Worm (Caenorhabditis elegans) whole organism, L4 larva: ENCODE results near the gene F26C11.1.
A peak's percentile ranks its signal among the peaks of the same experiment; 100 is the strongest.

Experiments used
- D1046.2 ChIP-seq: fragments of 200-800 bp; sonication (Bioruptor generic); IDR thresholded peaks from 2 replicates; pipeline ENCODE4 v1.3.6; 2022; ENCODE audit warnings: missing genetic modification characterization, missing compliant biosample characterization
- F10B5.3 ChIP-seq: sonication (generic microtip); optimal IDR thresholded peaks from 2 replicates; lab custom pipeline; 2016; ENCODE audit warnings: mild to moderate bottlenecking, missing genetic modification characterization, missing compliant biosample characterization
- F37D6.2 ChIP-seq: sonication (generic microtip); optimal IDR thresholded peaks from 2 replicates; lab custom pipeline; 2016; ENCODE audit warnings: mild to moderate bottlenecking, missing genetic modification characterization, missing compliant biosample characterization
- F44E2.7 ChIP-seq: fragments of 200-800 bp; sonication (Bioruptor generic); IDR thresholded peaks from 2 replicates; pipeline ENCODE4 v2.1.2; 2022; ENCODE audit warnings: missing genetic modification characterization, missing compliant biosample characterization
- T20F7.1 ChIP-seq: fragments of 200-800 bp; sonication (Bioruptor generic); optimal IDR thresholded peaks from 2 replicates; lab custom pipeline; 2018; ENCODE audit warnings: mild to moderate bottlenecking, missing genetic modification characterization, missing compliant biosample characterization
- Y105C5A.15 ChIP-seq: fragments of 200-800 bp; sonication (Bioruptor generic); IDR thresholded peaks from 2 replicates; pipeline ENCODE4 v1.3.6; 2022; ENCODE audit warnings: missing genetic modification characterization, missing compliant biosample characterization
- Y48G9A.11 ChIP-seq: fragments of 200-800 bp; sonication (Bioruptor generic); IDR thresholded peaks from 2 replicates; pipeline ENCODE4 v1.3.6; 2022; ENCODE audit warnings: missing genetic modification reagents, missing genetic modification characterization, missing compliant biosample characterization
- Y5F2A.4 ChIP-seq: fragments of 200-800 bp; sonication (Bioruptor generic); optimal IDR thresholded peaks from 2 replicates; lab custom pipeline; 2018; ENCODE audit warnings: mild to moderate bottlenecking, missing genetic modification characterization, missing compliant biosample characterization
- ZK546.5 ChIP-seq, 2 experiments: sonication (generic microtip); optimal IDR thresholded peaks; 2 replicates each; lab custom pipeline; 2017; ENCODE audit warnings: missing biosample characterization in 2 of 2, missing genetic modification characterization in 2 of 2
- aly-2 ChIP-seq: sonication (generic microtip); optimal IDR thresholded peaks from 2 replicates; lab custom pipeline; 2018; ENCODE audit warnings: missing biosample characterization, missing genetic modification characterization
- ama-1 ChIP-seq: fragments of 150-350 bp; optimal IDR thresholded peaks from 2 replicates; lab custom pipeline; 2014; ENCODE audit warnings: inconsistent platforms, mixed read lengths
- attf-4 ChIP-seq: sonication (generic microtip); optimal IDR thresholded peaks from 3 replicates; lab custom pipeline; 2017; ENCODE audit warnings: missing biosample characterization, missing genetic modification characterization
- ceh-28 ChIP-seq: fragments of 150-350 bp; optimal IDR thresholded peaks from 2 replicates; lab custom pipeline; 2014; ENCODE audit warnings: missing biosample characterization, missing genetic modification reagents, missing genetic modification characterization
- ceh-32 ChIP-seq: sonication (generic microtip); optimal IDR thresholded peaks from 2 replicates; lab custom pipeline; 2016; ENCODE audit warnings: mild to moderate bottlenecking, missing genetic modification characterization, missing compliant biosample characterization; ENCODE audit not compliant: poor library complexity
- ceh-44 ChIP-seq: fragments of 200-800 bp; sonication (Bioruptor generic); IDR thresholded peaks from 2 replicates; pipeline ENCODE4 v1.3.6; 2022; ENCODE audit warnings: missing genetic modification reagents, missing genetic modification characterization, missing compliant biosample characterization
- ceh-62 ChIP-seq: sonication (generic microtip); optimal IDR thresholded peaks from 2 replicates; lab custom pipeline; 2017; ENCODE audit warnings: missing biosample characterization, missing genetic modification characterization
- daf-16 ChIP-seq, 3 experiments: sonication (generic microtip); optimal IDR thresholded peaks; 2 replicates each; lab custom pipeline; 2016 to 2017; ENCODE audit warnings: missing genetic modification characterization in 3 of 3, missing genetic modification reagents in 3 of 3, mild to moderate bottlenecking in 2 of 3, missing compliant biosample characterization in 2 of 3, missing biosample characterization in 1 of 3, moderate library complexity in 1 of 3
- daf-19 ChIP-seq: fragments of 200-800 bp; sonication (Bioruptor generic); conservative IDR thresholded peaks from 2 replicates; pipeline ENCODE4 v1.3.6; 2022; ENCODE audit warnings: missing genetic modification characterization, missing compliant biosample characterization
- dmd-9 ChIP-seq: fragments of 200-800 bp; sonication (Bioruptor generic); IDR thresholded peaks from 2 replicates; pipeline ENCODE4 v1.3.6; 2022; ENCODE audit warnings: missing genetic modification reagents, missing genetic modification characterization, missing compliant biosample characterization
- dve-1 ChIP-seq: sonication (generic microtip); optimal IDR thresholded peaks from 2 replicates; lab custom pipeline; 2017; ENCODE audit warnings: antibody characterized with exemption, mild to moderate bottlenecking, missing genetic modification characterization, missing compliant biosample characterization; ENCODE audit not compliant: insufficient read depth
- egl-27 ChIP-seq: sonication (generic microtip); optimal IDR thresholded peaks from 3 replicates; lab custom pipeline; 2017; ENCODE audit warnings: missing biosample characterization, missing genetic modification reagents, missing genetic modification characterization
- egl-43 ChIP-seq: fragments of 200-800 bp; sonication (Bioruptor generic); IDR thresholded peaks from 2 replicates; pipeline ENCODE4 v1.3.6; 2022; ENCODE audit warnings: missing genetic modification reagents, missing genetic modification characterization, missing compliant biosample characterization
- hif-1 ChIP-seq, 2 experiments: sonication (generic microtip); optimal IDR thresholded peaks; 2 replicates each; lab custom pipeline; 2016 to 2017; ENCODE audit warnings: missing compliant biosample characterization in 2 of 2, missing genetic modification characterization in 2 of 2, missing genetic modification reagents in 2 of 2, missing genotype in 2 of 2, mild to moderate bottlenecking in 1 of 2
- lim-7 ChIP-seq: fragments of 200-800 bp; sonication (Bioruptor generic); IDR thresholded peaks from 2 replicates; pipeline ENCODE4 v1.3.6; 2022; ENCODE audit warnings: missing genetic modification characterization, missing compliant biosample characterization
- lin-13 ChIP-seq: fragments of 150-350 bp; optimal IDR thresholded peaks from 2 replicates; lab custom pipeline; 2014; ENCODE audit warnings: missing biosample characterization, missing genetic modification reagents, missing genetic modification characterization
- lin-15B ChIP-seq: fragments of 150-350 bp; sonication (generic microtip); optimal IDR thresholded peaks from 3 replicates; lab custom pipeline; 2014; ENCODE audit warnings: missing biosample characterization, missing genetic modification characterization
- lin-29 ChIP-seq: fragments of 200-800 bp; sonication (Bioruptor generic); IDR thresholded peaks from 2 replicates; pipeline ENCODE4 v1.3.6; 2022; ENCODE audit warnings: missing genetic modification reagents, missing genetic modification characterization, missing compliant biosample characterization
- mdt-29 ChIP-seq: fragments of 200-800 bp; sonication (Bioruptor generic); IDR thresholded peaks from 2 replicates; pipeline ENCODE4 v1.3.6; 2022; ENCODE audit warnings: missing genetic modification reagents, missing genetic modification characterization, missing compliant biosample characterization
- mes-2 ChIP-seq: sonication (generic microtip); optimal IDR thresholded peaks from 2 replicates; lab custom pipeline; 2016; ENCODE audit warnings: missing genotype, mild to moderate bottlenecking, missing genetic modification characterization, missing compliant biosample characterization; ENCODE audit not compliant: poor library complexity, severe bottlenecking
- mxl-3 ChIP-seq: fragments of 200-800 bp; sonication (Bioruptor generic); optimal IDR thresholded peaks from 2 replicates; lab custom pipeline; 2018; ENCODE audit warnings: mild to moderate bottlenecking, missing genetic modification characterization, missing compliant biosample characterization
- nhr-10 ChIP-seq: fragments of 150-350 bp; optimal IDR thresholded peaks from 2 replicates; lab custom pipeline; 2014; ENCODE audit warnings: missing biosample characterization, missing genetic modification characterization
- nhr-237 ChIP-seq: sonication (generic microtip); optimal IDR thresholded peaks from 2 replicates; lab custom pipeline; 2017; ENCODE audit warnings: missing biosample characterization, missing genetic modification characterization
- nhr-25 ChIP-seq: sonication (generic microtip); optimal IDR thresholded peaks from 2 replicates; lab custom pipeline; 2017; ENCODE audit warnings: missing genetic modification characterization, mild to moderate bottlenecking, missing compliant biosample characterization, antibody characterized with exemption, moderate library complexity, borderline replicate concordance; ENCODE audit not compliant: insufficient read depth
- nhr-28 ChIP-seq: fragments of 150-350 bp; optimal IDR thresholded peaks from 2 replicates; lab custom pipeline; 2014; ENCODE audit warnings: missing biosample characterization, missing genetic modification characterization
- nhr-41 ChIP-seq: fragments of 200-800 bp; sonication (Bioruptor generic); IDR thresholded peaks from 2 replicates; pipeline ENCODE4 v1.3.6; 2022; ENCODE audit warnings: missing genetic modification reagents, missing genetic modification characterization, missing compliant biosample characterization
- set-16 ChIP-seq: fragments of 200-800 bp; sonication (Bioruptor generic); IDR thresholded peaks from 2 replicates; pipeline ENCODE4 v1.3.6; 2022; ENCODE audit warnings: missing genetic modification reagents, missing genetic modification characterization, missing compliant biosample characterization
- skn-1 ChIP-seq: fragments of 150-350 bp; optimal IDR thresholded peaks from 2 replicates; lab custom pipeline; 2014; ENCODE audit warnings: missing biosample characterization, missing genetic modification characterization
- spr-1 ChIP-seq: sonication (generic microtip); optimal IDR thresholded peaks from 2 replicates; lab custom pipeline; 2016; ENCODE audit warnings: mild to moderate bottlenecking, missing genetic modification characterization, missing compliant biosample characterization
- spr-3 ChIP-seq: fragments of 200-800 bp; sonication (Bioruptor generic); optimal IDR thresholded peaks from 2 replicates; lab custom pipeline; 2018; ENCODE audit warnings: mild to moderate bottlenecking, missing genetic modification characterization, missing compliant biosample characterization
- unc-62 ChIP-seq, 3 experiments: fragments of 150-350 bp in 1 of 3; sonication (generic microtip); optimal IDR thresholded peaks in 2 of 3; peaks in 1 of 3; 1 replicate in 1 of 3; 2 replicates in 2 of 3; lab custom pipeline; 2014 to 2017; ENCODE audit warnings: missing biosample characterization in 3 of 3, missing genetic modification characterization in 3 of 3, missing genetic modification reagents in 3 of 3, missing genotype in 1 of 3
- zag-1 ChIP-seq: fragments of 150-350 bp; optimal IDR thresholded peaks from 2 replicates; lab custom pipeline; 2014; ENCODE audit warnings: missing biosample characterization, missing genetic modification characterization
- zip-2 ChIP-seq: fragments of 150-350 bp; optimal IDR thresholded peaks from 2 replicates; lab custom pipeline; 2014; ENCODE audit warnings: missing biosample characterization, missing genetic modification characterization
- ztf-7 ChIP-seq: fragments of 150-350 bp; optimal IDR thresholded peaks from 2 replicates; lab custom pipeline; 2014; ENCODE audit warnings: missing biosample characterization, missing genetic modification characterization

F26C11.1 gene

ce11 chrII:9894435-9894834 lies at the start of gene F26C11.1:
Gene F26C11.1 (plus strand): TSS chrII:9894735.
- no peak for TF ChIP-seq T20F7.1 (GFP tag; lab: Kevin White, UChicago)

- TF ChIP-seq unc-62 (GFP tag; optimal IDR thresholded peaks at IDR 0.05 in 1 of 2; lab: Kevin White, UChicago) = peak in 1 of 2 experiments; percentile 31
- no peak for TF ChIP-seq unc-62 (tag; optimal IDR thresholded peaks at IDR 0.05; lab: Kevin White, UChicago)
- TF ChIP-seq mxl-3 = no peak
Measured at ce11 chrII:9845239-9845638, 49.3 kb upstream of the F26C11.1 start, which contains the start of gene chil-9. Gene chil-9 (minus strand): TSS chrII:9845339.

ce11 chrII:9849497-9849896 lies 45.0 kb upstream of the F26C11.1 start, which contains the start of gene old-2:
Gene old-2 (minus strand): TSS chrII:9849597.
- TF ChIP-seq F37D6.2 (tag; lab: Kevin White, UChicago) (no peak), spr-1 (tag; lab: Kevin White, UChicago) (no peak), lim-7 (GFP tag; lab: Robert Waterston, UW) (no peak), F44E2.7 (no peak), ceh-28 (tag; lab: Kevin White, UChicago) (no peak), dmd-9 (GFP tag; lab: Robert Waterston, UW) (no peak), skn-1 (no peak), daf-19 (GFP tag; lab: Robert Waterston, UW) (no peak), lin-15B (tag; lab: Kevin White, UChicago) (no peak), mxl-3 (no peak), ceh-62 (tag; lab: Kevin White, UChicago) (no peak), set-16 (GFP tag; lab: Robert Waterston, UW) (no peak), hif-1 (tag; optimal IDR thresholded peaks at IDR 0.05; lab: Kevin White, UChicago) (no peak), zag-1 (tag; lab: Kevin White, UChicago) (no peak), ceh-32 (tag; lab: Kevin White, UChicago) (no peak), Y105C5A.15 (GFP tag; lab: Robert Waterston, UW) (no peak), mes-2 (tag; lab: Kevin White, UChicago) (no peak), nhr-237 (tag; lab: Kevin White, UChicago) (no peak), mdt-29 (GFP tag; lab: Robert Waterston, UW) (no peak), spr-3 (GFP tag; lab: Kevin White, UChicago) (no peak)

- TF ChIP-seq F37D6.2 (tag; lab: Kevin White, UChicago) = no peak
- TF ChIP-seq D1046.2 = no peak
- TF ChIP-seq ceh-44 (GFP tag; lab: Robert Waterston, UW) = no peak
- TF ChIP-seq lim-7 (GFP tag; lab: Robert Waterston, UW) = no peak
- TF ChIP-seq nhr-10 (tag; lab: Kevin White, UChicago) = no peak
- TF ChIP-seq attf-4 = no peak
- TF ChIP-seq daf-16 (GFP tag; optimal IDR thresholded peaks at IDR 0.05; lab: Kevin White, UChicago) = no peak
- TF ChIP-seq daf-16 (tag; optimal IDR thresholded peaks at IDR 0.05; lab: Kevin White, UChicago) = no peak
- no peak for TF ChIP-seq ceh-28 (tag; lab: Kevin White, UChicago)
- no peak for TF ChIP-seq Y5F2A.4 (GFP tag; lab: Kevin White, UChicago)
- no peak for TF ChIP-seq zip-2
- no peak for TF ChIP-seq nhr-41 (GFP tag; lab: Robert Waterston, UW)
- no peak for TF ChIP-seq ZK546.5 (tag; optimal IDR thresholded peaks at IDR 0.05; lab: Kevin White, UChicago)
- no peak for TF ChIP-seq ama-1 (lab: Kevin White, UChicago)
- no peak for TF ChIP-seq aly-2 (tag; lab: Kevin White, UChicago)
Measured at ce11 chrII:9850945-9851344, 43.6 kb upstream of the F26C11.1 start, which contains the start of gene ZK938.10. Gene ZK938.10 (minus strand): TSS chrII:9851045.

DNA sequence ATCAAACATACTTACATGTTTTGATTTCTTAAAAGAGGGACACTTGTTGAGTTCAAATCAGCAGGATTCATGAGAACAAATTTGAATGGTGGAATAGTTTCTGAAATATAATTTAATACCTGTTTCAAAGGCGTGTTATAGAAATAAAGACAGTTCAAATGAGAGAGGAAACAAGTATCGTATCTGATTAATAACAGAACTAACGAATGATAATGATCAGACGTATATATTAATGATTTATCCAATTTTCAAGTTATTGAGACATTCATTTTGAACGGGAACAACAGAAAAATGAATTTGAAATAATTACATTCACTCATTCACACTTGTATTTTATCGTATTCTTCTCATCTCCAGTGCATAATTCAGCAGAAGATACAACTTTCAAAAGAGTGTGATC lies 38.9 kb upstream of the F26C11.1 start, which contains the start of gene chil-4:
chil-4 (minus strand) TSS at position 101 of the 400 bp plus-strand sequence.
- no peak for TF ChIP-seq lin-13 (GFP tag; lab: Kevin White, UChicago)
- TF ChIP-seq mxl-3 = no peak
- TF ChIP-seq egl-43 (GFP tag; lab: Robert Waterston, UW) = no peak
- no peak for TF ChIP-seq Y5F2A.4 (GFP tag; lab: Kevin White, UChicago)
- no peak for TF ChIP-seq dve-1 (tag; lab: Kevin White, UChicago)
- no peak for TF ChIP-seq nhr-25 (tag; lab: Kevin White, UChicago)
- no peak for TF ChIP-seq nhr-28
- no peak for TF ChIP-seq F44E2.7
- TF ChIP-seq nhr-41 (GFP tag; lab: Robert Waterston, UW) = no peak
- no peak for TF ChIP-seq ztf-7
- TF ChIP-seq Y48G9A.11 (GFP tag; lab: Robert Waterston, UW) = no peak
- no peak for TF ChIP-seq ZK546.5 (tag; optimal IDR thresholded peaks at IDR 0.05; lab: Kevin White, UChicago)
- TF ChIP-seq lin-29 (GFP tag; lab: Robert Waterston, UW) = no peak
- TF ChIP-seq F10B5.3 (tag; lab: Kevin White, UChicago) = no peak
- no peak for TF ChIP-seq ceh-44 (GFP tag; lab: Robert Waterston, UW)
- no peak for TF ChIP-seq egl-27 (tag; lab: Kevin White, UChicago)
